Fruit fly (Drosophila melanogaster) whole organism, adult: ENCODE results near the gene CG7369.
"Not testable (repeated sequence)": the region's sequence is repeated elsewhere in the genome, so short reads cannot be mapped to it uniquely, and the experiment has no call there.

Experiments used
- CG11617 ChIP-seq: fragments of 200-800 bp; sonication (Bioruptor generic); optimal IDR thresholded peaks from 2 replicates; lab custom pipeline; 2017; ENCODE audit warnings: mild to moderate bottlenecking, missing biosample characterization, missing genetic modification reagents, missing genetic modification characterization
- CG12768 ChIP-seq: fragments of 200-800 bp; sonication (Bioruptor generic); optimal IDR thresholded peaks from 2 replicates; lab custom pipeline; 2017; ENCODE audit warnings: missing biosample characterization, missing genetic modification characterization, mild to moderate bottlenecking, moderate library complexity, missing genetic modification reagents
- CG14711 ChIP-seq: fragments of 200-800 bp; sonication (Bioruptor generic); optimal IDR thresholded peaks from 2 replicates; lab custom pipeline; 2018; ENCODE audit warnings: missing biosample characterization, mild to moderate bottlenecking, missing genetic modification characterization, moderate library complexity
- CG1620 ChIP-seq: fragments of 200-800 bp; sonication (Bioruptor generic); optimal IDR thresholded peaks from 2 replicates; lab custom pipeline; 2016; ENCODE audit warnings: missing biosample characterization, missing genetic modification characterization
- CG33017 ChIP-seq: fragments of 200-800 bp; sonication (Bioruptor generic); optimal IDR thresholded peaks from 2 replicates; lab custom pipeline; 2018; ENCODE audit warnings: missing biosample characterization, mild to moderate bottlenecking, missing genetic modification characterization, moderate library complexity
- CG5204 ChIP-seq: fragments of 200-800 bp; sonication (Bioruptor generic); optimal IDR thresholded peaks from 2 replicates; lab custom pipeline; 2016; ENCODE audit warnings: missing biosample characterization, missing genetic modification characterization
- CG7045 ChIP-seq: fragments of 200-800 bp; sonication (Bioruptor generic); optimal IDR thresholded peaks from 2 replicates; lab custom pipeline; 2017; ENCODE audit warnings: missing biosample characterization, mild to moderate bottlenecking, missing genetic modification characterization
- CG7101 ChIP-seq: fragments of 200-800 bp; sonication (Bioruptor generic); optimal IDR thresholded peaks from 2 replicates; lab custom pipeline; 2018; ENCODE audit warnings: missing biosample characterization, mild to moderate bottlenecking, missing genetic modification characterization, moderate library complexity
- Clk ChIP-seq: fragments of 200-800 bp; sonication (Bioruptor generic); optimal IDR thresholded peaks from 2 replicates; lab custom pipeline; 2017; ENCODE audit warnings: missing biosample characterization, missing genetic modification characterization
- Crg-1 ChIP-seq: fragments of 200-800 bp; sonication (Bioruptor generic); optimal IDR thresholded peaks from 2 replicates; lab custom pipeline; 2016; ENCODE audit warnings: missing biosample characterization, missing genetic modification characterization
- Hr96 ChIP-seq: fragments of 200-800 bp; sonication (Bioruptor generic); optimal IDR thresholded peaks from 2 replicates; lab custom pipeline; 2016; ENCODE audit warnings: missing biosample characterization, missing genetic modification characterization
- Mnt ChIP-seq: fragments of 200-800 bp; sonication (Bioruptor generic); optimal IDR thresholded peaks from 2 replicates; lab custom pipeline; 2016; ENCODE audit warnings: missing biosample characterization, mild to moderate bottlenecking, missing genetic modification characterization
- bab1 ChIP-seq: fragments of 200-800 bp; sonication (Bioruptor generic); optimal IDR thresholded peaks from 3 replicates; lab custom pipeline; 2019; ENCODE audit warnings: missing biosample characterization, mild to moderate bottlenecking, missing genetic modification characterization, moderate library complexity
- cic ChIP-seq: fragments of 200-800 bp; sonication (Bioruptor generic); optimal IDR thresholded peaks from 2 replicates; lab custom pipeline; 2017; ENCODE audit warnings: missing biosample characterization, mild to moderate bottlenecking, missing genetic modification characterization, moderate library complexity
- cnc ChIP-seq, 2 experiments: fragments of >200 bp; optimal IDR thresholded peaks; 2 replicates each; lab custom pipeline; 2017
- kay ChIP-seq: fragments of 200-800 bp; sonication (Bioruptor generic); peaks from one replicate; lab custom pipeline; 2016; ENCODE audit warnings: missing biosample characterization, missing genetic modification characterization, borderline replicate concordance
- ovo ChIP-seq: fragments of 200-800 bp; sonication (Bioruptor generic); optimal IDR thresholded peaks from 2 replicates; lab custom pipeline; 2016; ENCODE audit warnings: missing biosample characterization, missing genetic modification characterization
- pad ChIP-seq: fragments of 200-800 bp; sonication (Bioruptor generic); optimal IDR thresholded peaks from 3 replicates; lab custom pipeline; 2017; ENCODE audit warnings: missing biosample characterization, missing genetic modification characterization, mild to moderate bottlenecking, moderate library complexity, missing genetic modification reagents
- tj ChIP-seq: fragments of 200-800 bp; sonication (Bioruptor generic); optimal IDR thresholded peaks from 3 replicates; lab custom pipeline; 2017; ENCODE audit warnings: missing biosample characterization, mild to moderate bottlenecking, missing genetic modification characterization, moderate library complexity
- toe ChIP-seq: fragments of 200-800 bp; sonication (Bioruptor generic); optimal IDR thresholded peaks from 2 replicates; lab custom pipeline; 2016; ENCODE audit warnings: missing biosample characterization, missing genetic modification characterization

CG7369 gene

dm6 chr3L:22713605-22714004 is 28.0 kb upstream of the CG7369 start:
- no peak for TF ChIP-seq ovo
- no peak for TF ChIP-seq CG1620 (GFP tag; lab: Kevin White, UChicago)
- no peak for TF ChIP-seq Crg-1
- TF ChIP-seq Clk: no peak
- TF ChIP-seq bab1 (GFP tag; lab: Kevin White, UChicago): no peak
- TF ChIP-seq cic (GFP tag; lab: Kevin White, UChicago): no peak
- TF ChIP-seq pad (GFP tag; lab: Kevin White, UChicago): no peak
- no peak for TF ChIP-seq CG14711
- no peak for TF ChIP-seq CG11617 (GFP tag; lab: Kevin White, UChicago)
- TF ChIP-seq CG7045 (GFP tag; lab: Kevin White, UChicago): no peak
- no peak for TF ChIP-seq CG7101 (tag; lab: Kevin White, UChicago)
- no peak for TF ChIP-seq Mnt (GFP tag; lab: Kevin White, UChicago)
- TF ChIP-seq cnc (optimal IDR thresholded peaks at IDR 0.05; lab: Kevin White, UChicago): no peak
- no peak for TF ChIP-seq Hr96
- no peak for TF ChIP-seq CG5204
- no peak for TF ChIP-seq tj (GFP tag; lab: Kevin White, UChicago)
- no peak for TF ChIP-seq toe

dm6 chr3L:22717137-22717767 is 24.3 kb upstream of the CG7369 start, which contains the start of the genes ArfGAP3 and CG32452:
ArfGAP3 (minus strand) TSS chr3L:22717577.
CG32452 (plus strand) TSS chr3L:22717728.
- TF ChIP-seq ovo (peak; percentile 48), CG1620 (GFP tag; lab: Kevin White, UChicago) (peak; percentile 83), CG7045 (GFP tag; lab: Kevin White, UChicago) (peak; percentile 68), CG5204 (peak; percentile 79), CG33017 (peak; percentile 15), CG12768 (GFP tag; lab: Kevin White, UChicago) (peak; percentile 59), CG14711 (peak; percentile 66), Clk (peak; percentile 12), Hr96 (peak; percentile 46), cnc (optimal IDR thresholded peaks at IDR 0.05; lab: Kevin White, UChicago) (no peak), cic (GFP tag; lab: Kevin White, UChicago) (peak; percentile 23), pad (GFP tag; lab: Kevin White, UChicago) (peak; percentile 48), CG7101 (tag; lab: Kevin White, UChicago) (peak; percentile 62), bab1 (GFP tag; lab: Kevin White, UChicago) (peak; percentile 78), kay (GFP tag; lab: Kevin White, UChicago) (no peak), toe (peak; percentile 85), CG11617 (GFP tag; lab: Kevin White, UChicago) (peak; percentile 69), Mnt (GFP tag; lab: Kevin White, UChicago) (peak; percentile 49), Crg-1 (peak; percentile 57), tj (GFP tag; lab: Kevin White, UChicago) (peak; percentile 25)

dm6 chr3L:22720694-22721270 is 20.8 kb upstream of the CG7369 start, which contains the start of gene mael:
mael (plus strand) TSS chr3L:22721203.
- TF ChIP-seq CG14711; tj (GFP tag; lab: Kevin White, UChicago); CG7101 (tag; lab: Kevin White, UChicago): not testable (repeated sequence)

- no peak for TF ChIP-seq CG11617 (GFP tag; lab: Kevin White, UChicago)
- no peak for TF ChIP-seq Crg-1
- no peak for TF ChIP-seq tj (GFP tag; lab: Kevin White, UChicago)
- no peak for TF ChIP-seq kay (GFP tag; lab: Kevin White, UChicago)
- no peak for TF ChIP-seq cic (GFP tag; lab: Kevin White, UChicago)
- no peak for TF ChIP-seq CG14711
- TF ChIP-seq pad (GFP tag; lab: Kevin White, UChicago): no peak
- TF ChIP-seq Hr96: no peak
- no peak for TF ChIP-seq CG7101 (tag; lab: Kevin White, UChicago)
- no peak for TF ChIP-seq CG12768 (GFP tag; lab: Kevin White, UChicago)
- TF ChIP-seq Clk: no peak
- TF ChIP-seq CG1620 (GFP tag; lab: Kevin White, UChicago): no peak
- no peak for TF ChIP-seq cnc (optimal IDR thresholded peaks at IDR 0.05; lab: Kevin White, UChicago)
- TF ChIP-seq CG7045 (GFP tag; lab: Kevin White, UChicago): no peak
- no peak for TF ChIP-seq Mnt (GFP tag; lab: Kevin White, UChicago)
- no peak for TF ChIP-seq toe
- no peak for TF ChIP-seq ovo
- TF ChIP-seq CG33017: no peak
- TF ChIP-seq bab1 (GFP tag; lab: Kevin White, UChicago): no peak
- TF ChIP-seq CG5204: no peak
Measured at dm6 chr3L:22721991-22722390, 19.6 kb upstream of the CG7369 start, which contains the start of gene CG14451. CG14451 (minus strand) TSS chr3L:22722091.

- peak; percentile 78 for TF ChIP-seq tj (GFP tag; lab: Kevin White, UChicago)
- no peak for TF ChIP-seq CG33017
Measured at dm6 chr3L:22724046-22724771, 17.4 kb upstream of the CG7369 start.
